Worm (Caenorhabditis elegans) whole organism, L3 larva: ENCODE results near the gene dmsr-14.

Experiments
- R02D3.7 ChIP-seq: fragments of 150-350 bp; optimal IDR thresholded peaks from 2 replicates; lab custom pipeline; 2014; ENCODE audit warnings: missing biosample characterization, missing genetic modification characterization
- ceh-16 ChIP-seq: sonication (generic microtip); optimal IDR thresholded peaks from 2 replicates; lab custom pipeline; 2017; ENCODE audit warnings: missing biosample characterization, missing genetic modification characterization
- egl-27 ChIP-seq: sonication (generic microtip); optimal IDR thresholded peaks from 4 replicates; lab custom pipeline; 2017; ENCODE audit warnings: missing biosample characterization, missing genetic modification reagents, missing genetic modification characterization
- eor-1 ChIP-seq, 2 experiments: fragments of 150-350 bp; optimal IDR thresholded peaks; 2 replicates each; lab custom pipeline; 2014 to 2018; ENCODE audit warnings: missing biosample characterization in 2 of 2, missing genetic modification characterization in 2 of 2
- nhr-237 ChIP-seq: fragments of 150-350 bp; optimal IDR thresholded peaks from 2 replicates; lab custom pipeline; 2014; ENCODE audit warnings: missing biosample characterization, missing genetic modification characterization
- nhr-25 ChIP-seq: sonication (generic microtip); optimal IDR thresholded peaks from 2 replicates; lab custom pipeline; 2017; ENCODE audit warnings: missing biosample characterization, missing genetic modification characterization
- nhr-76 ChIP-seq: fragments of 150-350 bp; sonication (generic microtip); optimal IDR thresholded peaks from 5 replicates; lab custom pipeline; 2014; ENCODE audit warnings: missing biosample characterization, missing genetic modification characterization
- nhr-77 ChIP-seq: fragments of 150-350 bp; optimal IDR thresholded peaks from 2 replicates; lab custom pipeline; 2014; ENCODE audit warnings: missing biosample characterization, missing genetic modification characterization
- skn-1 ChIP-seq: fragments of 150-350 bp; optimal IDR thresholded peaks from 2 replicates; lab custom pipeline; 2014; ENCODE audit warnings: missing biosample characterization, missing genetic modification characterization
- snpc-4 ChIP-seq: fragments of 150-350 bp; optimal IDR thresholded peaks from 2 replicates; lab custom pipeline; 2014; ENCODE audit warnings: missing biosample characterization, missing genetic modification characterization
- unc-62 ChIP-seq: fragments of 150-350 bp; sonication (generic microtip); optimal IDR thresholded peaks from 4 replicates; lab custom pipeline; 2014; ENCODE audit warnings: missing biosample characterization, missing genetic modification reagents, missing genetic modification characterization

- TF ChIP-seq nhr-77 (tag; lab: Kevin White, UChicago) (no peak), eor-1 (tag; optimal IDR thresholded peaks at IDR 0.05; lab: Kevin White, UChicago) (no peak), R02D3.7 (tag; lab: Kevin White, UChicago) (no peak), unc-62 (no peak), ceh-16 (tag; lab: Kevin White, UChicago) (no peak), skn-1 (tag; lab: Kevin White, UChicago) (no peak), nhr-25 (tag; lab: Kevin White, UChicago) (no peak), egl-27 (tag; lab: Kevin White, UChicago) (no peak), nhr-76 (tag; lab: Kevin White, UChicago) (no peak), snpc-4 (tag; lab: Kevin White, UChicago) (no peak), nhr-237 (no peak)
These were observed 41.4 kb downstream of the dmsr-14 start, which contains the start of gene srh-28 for ce11 chrV:6775708-6776107.
